Fruit fly (Drosophila melanogaster) whole organism, pupa: ENCODE measurements around the gene MED30.

ENCODE experiments used
- CG17806 ChIP-seq: fragments of 200-800 bp; sonication (Bioruptor generic); optimal IDR thresholded peaks from 2 replicates; lab custom pipeline; 2018; ENCODE audit warnings: missing biosample characterization, mild to moderate bottlenecking, missing genetic modification characterization, moderate library complexity
- CG32121 ChIP-seq: fragments of 200-800 bp; sonication (Bioruptor generic); IDR thresholded peaks from 2 replicates; pipeline ENCODE4 v1.3.6; 2022; ENCODE audit warnings: missing biosample characterization, missing genetic modification characterization
- CG34367 ChIP-seq: fragments of 200-800 bp; sonication (Bioruptor generic); optimal IDR thresholded peaks from 2 replicates; lab custom pipeline; 2018; ENCODE audit warnings: missing biosample characterization, mild to moderate bottlenecking, missing genetic modification characterization
- CG9948 ChIP-seq: fragments of 200-800 bp; sonication (Bioruptor generic); optimal IDR thresholded peaks from 2 replicates; lab custom pipeline; 2018; ENCODE audit warnings: missing biosample characterization, mild to moderate bottlenecking, missing genetic modification characterization, moderate library complexity
- Pif1A ChIP-seq: fragments of 200-800 bp; sonication (Bioruptor generic); optimal IDR thresholded peaks from 3 replicates; lab custom pipeline; 2016; ENCODE audit warnings: missing biosample characterization, missing genetic modification characterization
- Pif1B ChIP-seq: fragments of 200-800 bp; sonication (Bioruptor generic); optimal IDR thresholded peaks from 3 replicates; lab custom pipeline; 2016; ENCODE audit warnings: missing biosample characterization, missing genetic modification characterization
- Snoo ChIP-seq: fragments of 200-800 bp; sonication (Bioruptor generic); optimal IDR thresholded peaks from 3 replicates; lab custom pipeline; 2017; ENCODE audit warnings: missing biosample characterization, mild to moderate bottlenecking, missing genetic modification characterization, inconsistent platforms
- gl ChIP-seq: fragments of 200-800 bp; sonication (Bioruptor generic); optimal IDR thresholded peaks from 2 replicates; lab custom pipeline; 2018; ENCODE audit warnings: missing biosample characterization, mild to moderate bottlenecking, missing genetic modification characterization

DNA sequence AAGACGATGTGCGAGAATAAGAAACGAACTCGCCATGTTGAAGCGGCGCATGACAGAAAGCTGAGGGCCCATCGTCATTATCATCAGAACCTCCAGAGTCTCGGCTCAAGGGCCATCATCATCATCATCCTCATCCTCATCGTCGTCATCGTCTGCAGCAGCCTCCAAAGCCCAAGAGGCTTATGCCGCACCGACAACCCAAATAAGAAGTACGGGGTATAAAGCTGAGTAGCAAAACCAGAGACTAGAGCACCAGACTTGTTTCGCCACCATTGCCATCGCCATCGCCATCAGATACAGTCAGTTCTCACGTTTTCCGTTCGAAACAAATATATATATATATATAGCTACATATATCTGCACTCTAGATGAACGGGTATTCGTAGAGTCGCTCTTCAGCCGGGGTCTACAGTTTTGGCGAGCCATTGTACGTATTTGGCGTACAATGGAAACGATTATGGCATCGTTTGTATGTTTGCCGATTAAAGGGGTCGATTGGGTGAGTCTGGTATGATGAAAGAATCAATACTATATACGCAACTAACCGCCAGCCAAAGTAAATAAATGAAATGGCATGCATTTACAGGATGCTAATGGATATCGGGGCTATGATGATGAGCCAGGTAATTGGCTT lies 49.4 kb upstream of the MED30 start:
- TF ChIP-seq Pif1B = no peak
- TF ChIP-seq CG32121 (GFP tag; lab: Robert Waterston, UW) = no peak
- TF ChIP-seq CG34367 = no peak
- TF ChIP-seq gl (tag; lab: Kevin White, UChicago) = no peak
- no peak for TF ChIP-seq CG17806 (tag; lab: Kevin White, UChicago)
- TF ChIP-seq CG9948 = no peak
- no peak for TF ChIP-seq Snoo
- TF ChIP-seq Pif1A (GFP tag; lab: Kevin White, UChicago) = no peak
